Worm (Caenorhabditis elegans) whole organism, L3 larva: ENCODE measurements around the gene T05B4.10.

Source experiments
- eor-1 ChIP-seq, 2 experiments: fragments of 150-350 bp; optimal IDR thresholded peaks; 2 replicates each; lab custom pipeline; 2014 to 2018; ENCODE audit warnings: missing biosample characterization in 2 of 2, missing genetic modification characterization in 2 of 2
- nhr-11 ChIP-seq: fragments of 150-350 bp; optimal IDR thresholded peaks from 2 replicates; lab custom pipeline; 2014; ENCODE audit warnings: missing biosample characterization, missing genetic modification characterization

- TF ChIP-seq nhr-11 (no peak), eor-1 (tag; optimal IDR thresholded peaks at IDR 0.05; lab: Kevin White, UChicago) (no peak)
Measured at ce11 chrV:4082952-4083351, 37.6 kb downstream of the T05B4.10 start, which contains the start of gene F38H12.5.
